Fruit fly (Drosophila melanogaster) whole organism, embryonic: Measurements from ENCODE around the gene HP1e.

Source experiments
- Abd-B ChIP-seq: fragments of 200-800 bp; sonication (Bioruptor generic); optimal IDR thresholded peaks from 2 replicates; lab custom pipeline; 2018; ENCODE audit warnings: missing biosample characterization, mild to moderate bottlenecking, missing genetic modification characterization, moderate library complexity
- Blimp-1 ChIP-seq: fragments of 200-800 bp; sonication (Bioruptor generic); optimal IDR thresholded peaks from 3 replicates; lab custom pipeline; 2018; ENCODE audit warnings: missing biosample characterization, missing genetic modification characterization, mild to moderate bottlenecking, moderate library complexity, missing genetic modification reagents
- CG10209 ChIP-seq: fragments of 200-800 bp; sonication (Bioruptor generic); optimal IDR thresholded peaks from 3 replicates; lab custom pipeline; 2017; ENCODE audit warnings: missing biosample characterization, mild to moderate bottlenecking, missing genetic modification characterization, missing genetic modification reagents
- CG11456 ChIP-seq: fragments of 200-800 bp; sonication (Bioruptor generic); IDR thresholded peaks from 3 replicates; pipeline ENCODE4 v1.3.6; 2022; ENCODE audit warnings: missing biosample characterization, missing genetic modification characterization
- CG11560 ChIP-seq: fragments of 200-800 bp; sonication (Bioruptor generic); IDR thresholded peaks from 3 replicates; pipeline ENCODE4 v1.3.6; 2022; ENCODE audit warnings: missing biosample characterization, missing genetic modification characterization
- CG12769 ChIP-seq: fragments of 200-800 bp; sonication (Bioruptor generic); optimal IDR thresholded peaks from 2 replicates; lab custom pipeline; 2019; ENCODE audit warnings: missing biosample characterization, mild to moderate bottlenecking, missing genetic modification characterization, moderate library complexity
- CG14710 ChIP-seq: fragments of 200-800 bp; sonication (Bioruptor generic); optimal IDR thresholded peaks from 3 replicates; lab custom pipeline; 2019; ENCODE audit warnings: missing biosample characterization, mild to moderate bottlenecking, missing genetic modification characterization, moderate library complexity
- CG15073 ChIP-seq: fragments of 200-800 bp; sonication (Bioruptor generic); optimal IDR thresholded peaks from 2 replicates; lab custom pipeline; 2016; ENCODE audit warnings: missing biosample characterization, missing genetic modification characterization
- CG18476 ChIP-seq: fragments of 200-800 bp; sonication (Bioruptor generic); optimal IDR thresholded peaks from 2 replicates; lab custom pipeline; 2016; ENCODE audit warnings: missing biosample characterization, mild to moderate bottlenecking, missing genetic modification characterization
- CG18619 ChIP-seq: fragments of 200-800 bp; sonication (Bioruptor generic); optimal IDR thresholded peaks from 3 replicates; lab custom pipeline; 2017; ENCODE audit warnings: missing biosample characterization, mild to moderate bottlenecking, missing genetic modification characterization
- CG33213 ChIP-seq: fragments of 200-800 bp; sonication (Bioruptor generic); optimal IDR thresholded peaks from 3 replicates; lab custom pipeline; 2016; ENCODE audit warnings: missing biosample characterization, missing genetic modification characterization
- CG9876 ChIP-seq: fragments of 200-800 bp; sonication (Bioruptor generic); optimal IDR thresholded peaks from 2 replicates; lab custom pipeline; 2016; ENCODE audit warnings: missing biosample characterization, missing genetic modification characterization
- Camta ChIP-seq: fragments of 200-800 bp; sonication (Bioruptor generic); optimal IDR thresholded peaks from 2 replicates; lab custom pipeline; 2016; ENCODE audit warnings: missing biosample characterization, missing genetic modification characterization
- Fer3 ChIP-seq: fragments of 200-800 bp; sonication (Bioruptor generic); optimal IDR thresholded peaks from 2 replicates; lab custom pipeline; 2018; ENCODE audit warnings: missing biosample characterization, mild to moderate bottlenecking, missing genetic modification characterization, moderate library complexity
- HLHmδ ChIP-seq: fragments of 200-800 bp; sonication (Bioruptor generic); optimal IDR thresholded peaks from 2 replicates; lab custom pipeline; 2018; ENCODE audit warnings: missing biosample characterization, mild to moderate bottlenecking, missing genetic modification characterization, moderate library complexity
- Hr78 ChIP-seq, 2 experiments: fragments of 200-800 bp in 1 of 2; fragments of >200 bp in 1 of 2; sonication (Bioruptor generic) in 1 of 2; optimal IDR thresholded peaks; 2 replicates each; lab custom pipeline; 2017 to 2019; ENCODE audit warnings: missing biosample characterization in 2 of 2, missing genetic modification characterization in 2 of 2, mild to moderate bottlenecking in 1 of 2, moderate library complexity in 1 of 2
- Lhr ChIP-seq: fragments of 200-800 bp; sonication (Bioruptor generic); optimal IDR thresholded peaks from 3 replicates; lab custom pipeline; 2017; ENCODE audit warnings: mild to moderate bottlenecking, missing biosample characterization, missing genetic modification reagents, missing genetic modification characterization
- Max ChIP-seq: fragments of 200-800 bp; sonication (Bioruptor generic); optimal IDR thresholded peaks from 2 replicates; lab custom pipeline; 2016; ENCODE audit warnings: missing biosample characterization, mild to moderate bottlenecking, missing genetic modification characterization
- Med ChIP-seq: fragments of 200-800 bp; sonication (Bioruptor generic); peaks from one replicate; lab custom pipeline; 2016; ENCODE audit warnings: missing biosample characterization, missing genetic modification characterization, mild to moderate bottlenecking, inconsistent platforms, moderate library complexity
- Ptx1 ChIP-seq: fragments of 200-800 bp; sonication (Bioruptor generic); IDR thresholded peaks from 2 replicates; pipeline ENCODE4 v1.3.6; 2022; ENCODE audit warnings: missing biosample characterization, missing genetic modification characterization
- Ravus ChIP-seq: fragments of 200-800 bp; sonication (Bioruptor generic); IDR thresholded peaks from 2 replicates; pipeline ENCODE4 v1.3.6; 2022; ENCODE audit warnings: missing biosample characterization, missing genetic modification characterization
- Sry-δ ChIP-seq: fragments of 200-800 bp; sonication (Bioruptor generic); optimal IDR thresholded peaks from 2 replicates; lab custom pipeline; 2016; ENCODE audit warnings: missing biosample characterization, missing genetic modification characterization
- Vsx1 ChIP-seq: fragments of 200-800 bp; sonication (Bioruptor generic); optimal IDR thresholded peaks from 2 replicates; lab custom pipeline; 2017; ENCODE audit warnings: missing biosample characterization, mild to moderate bottlenecking, missing genetic modification characterization, missing genetic modification reagents
- bab2 ChIP-seq: fragments of 200-800 bp; sonication (Bioruptor generic); optimal IDR thresholded peaks from 2 replicates; lab custom pipeline; 2016; ENCODE audit warnings: missing biosample characterization, missing genetic modification characterization
- chn ChIP-seq: fragments of 200-800 bp; sonication (Bioruptor generic); optimal IDR thresholded peaks from 2 replicates; lab custom pipeline; 2016; ENCODE audit warnings: missing biosample characterization, missing genetic modification characterization
- dimm ChIP-seq: fragments of 200-800 bp; sonication (Bioruptor generic); IDR thresholded peaks from 2 replicates; pipeline ENCODE4 v1.3.6; 2022; ENCODE audit warnings: missing biosample characterization, missing genetic modification characterization
- disco-r ChIP-seq: fragments of 200-800 bp; sonication (Bioruptor generic); optimal IDR thresholded peaks from 2 replicates; lab custom pipeline; 2016; ENCODE audit warnings: missing biosample characterization, missing genetic modification characterization
- dm ChIP-seq: fragments of 200-800 bp; sonication (Bioruptor generic); optimal IDR thresholded peaks from 3 replicates; lab custom pipeline; 2016; ENCODE audit warnings: missing biosample characterization, missing genetic modification characterization
- exex ChIP-seq: fragments of 200-800 bp; sonication (Bioruptor generic); optimal IDR thresholded peaks from 4 replicates; lab custom pipeline; 2018; ENCODE audit warnings: missing biosample characterization, mild to moderate bottlenecking, missing genetic modification characterization, moderate library complexity
- fd102C ChIP-seq: fragments of 200-800 bp; sonication (Bioruptor generic); optimal IDR thresholded peaks from 2 replicates; lab custom pipeline; 2018; ENCODE audit warnings: missing biosample characterization, mild to moderate bottlenecking, missing genetic modification characterization, moderate library complexity
- gcm2 ChIP-seq: fragments of 200-800 bp; sonication (Bioruptor generic); optimal IDR thresholded peaks from 2 replicates; lab custom pipeline; 2016; ENCODE audit warnings: missing biosample characterization, missing genetic modification characterization
- her ChIP-seq: fragments of 200-800 bp; sonication (Bioruptor generic); optimal IDR thresholded peaks from 2 replicates; lab custom pipeline; 2016; ENCODE audit warnings: missing biosample characterization, missing genetic modification characterization
- lov ChIP-seq, 2 experiments: fragments of 200-800 bp in 1 of 2; fragments of >200 bp in 1 of 2; sonication (Bioruptor generic) in 1 of 2; IDR thresholded peaks in 1 of 2; optimal IDR thresholded peaks in 1 of 2; 2 replicates in 1 of 2; 3 replicates in 1 of 2; pipeline versions ENCODE4 v1.3.6 to Lab custom; 2017 to 2022; ENCODE audit warnings: missing biosample characterization in 1 of 2, missing genetic modification characterization in 1 of 2
- maf-S ChIP-seq: fragments of 200-800 bp; sonication (Bioruptor generic); optimal IDR thresholded peaks from 2 replicates; lab custom pipeline; 2016; ENCODE audit warnings: missing biosample characterization, missing genetic modification characterization
- pb ChIP-seq: fragments of 200-800 bp; sonication (Bioruptor generic); optimal IDR thresholded peaks from 3 replicates; lab custom pipeline; 2016; ENCODE audit warnings: missing biosample characterization, missing genetic modification characterization
- pfk ChIP-seq: fragments of 200-800 bp; sonication (Bioruptor generic); optimal IDR thresholded peaks from 2 replicates; lab custom pipeline; 2018; ENCODE audit warnings: missing biosample characterization, mild to moderate bottlenecking, missing genetic modification characterization, moderate library complexity
- phol ChIP-seq: fragments of 200-800 bp; sonication (Bioruptor generic); optimal IDR thresholded peaks from 3 replicates; lab custom pipeline; 2018; ENCODE audit warnings: missing biosample characterization, mild to moderate bottlenecking, missing genetic modification characterization, moderate library complexity
- pita ChIP-seq: fragments of 200-800 bp; sonication (Bioruptor generic); optimal IDR thresholded peaks from 2 replicates; lab custom pipeline; 2017; ENCODE audit warnings: missing biosample characterization, mild to moderate bottlenecking, missing genetic modification characterization
- repo ChIP-seq: fragments of 200-800 bp; sonication (Bioruptor generic); optimal IDR thresholded peaks from 2 replicates; lab custom pipeline; 2016; ENCODE audit warnings: missing biosample characterization, missing genetic modification characterization
- schlank ChIP-seq: fragments of 200-800 bp; sonication (Bioruptor generic); optimal IDR thresholded peaks from 2 replicates; lab custom pipeline; 2018; ENCODE audit warnings: missing biosample characterization, mild to moderate bottlenecking, missing genetic modification characterization
- so ChIP-seq: fragments of 200-800 bp; sonication (Bioruptor generic); IDR thresholded peaks from 3 replicates; pipeline ENCODE4 v1.3.6; 2022; ENCODE audit warnings: missing biosample characterization, missing genetic modification characterization
- sr ChIP-seq: fragments of 200-800 bp; sonication (Bioruptor generic); IDR thresholded peaks from 3 replicates; pipeline ENCODE4 v1.3.6; 2022; ENCODE audit warnings: missing biosample characterization, missing genetic modification characterization
- stc ChIP-seq: fragments of 200-800 bp; sonication (Bioruptor generic); IDR thresholded peaks from 2 replicates; pipeline ENCODE4 v1.3.6; 2022; ENCODE audit warnings: missing biosample characterization, missing genetic modification characterization
- toy ChIP-seq: fragments of 200-800 bp; sonication (Bioruptor generic); IDR thresholded peaks from 2 replicates; pipeline ENCODE4 v1.3.6; 2022; ENCODE audit warnings: missing biosample characterization, missing genetic modification characterization
- unpg ChIP-seq: fragments of 200-800 bp; sonication (Bioruptor generic); optimal IDR thresholded peaks from 3 replicates; lab custom pipeline; 2018; ENCODE audit warnings: missing biosample characterization, mild to moderate bottlenecking, missing genetic modification characterization, moderate library complexity
- z ChIP-seq: fragments of 200-800 bp; sonication (Bioruptor generic); IDR thresholded peaks from 3 replicates; pipeline ENCODE4 v1.3.6; 2022; ENCODE audit warnings: missing biosample characterization, missing genetic modification characterization
- zen ChIP-seq: fragments of 200-800 bp; sonication (Bioruptor generic); optimal IDR thresholded peaks from 3 replicates; lab custom pipeline; 2018; ENCODE audit warnings: missing biosample characterization, mild to moderate bottlenecking, missing genetic modification characterization, moderate library complexity
- zfh1 ChIP-seq: fragments of 200-800 bp; sonication (Bioruptor generic); IDR thresholded peaks from 3 replicates; pipeline ENCODE4 v1.3.6; 2022; ENCODE audit warnings: missing biosample characterization, missing genetic modification characterization

The HP1e gene

DNA sequence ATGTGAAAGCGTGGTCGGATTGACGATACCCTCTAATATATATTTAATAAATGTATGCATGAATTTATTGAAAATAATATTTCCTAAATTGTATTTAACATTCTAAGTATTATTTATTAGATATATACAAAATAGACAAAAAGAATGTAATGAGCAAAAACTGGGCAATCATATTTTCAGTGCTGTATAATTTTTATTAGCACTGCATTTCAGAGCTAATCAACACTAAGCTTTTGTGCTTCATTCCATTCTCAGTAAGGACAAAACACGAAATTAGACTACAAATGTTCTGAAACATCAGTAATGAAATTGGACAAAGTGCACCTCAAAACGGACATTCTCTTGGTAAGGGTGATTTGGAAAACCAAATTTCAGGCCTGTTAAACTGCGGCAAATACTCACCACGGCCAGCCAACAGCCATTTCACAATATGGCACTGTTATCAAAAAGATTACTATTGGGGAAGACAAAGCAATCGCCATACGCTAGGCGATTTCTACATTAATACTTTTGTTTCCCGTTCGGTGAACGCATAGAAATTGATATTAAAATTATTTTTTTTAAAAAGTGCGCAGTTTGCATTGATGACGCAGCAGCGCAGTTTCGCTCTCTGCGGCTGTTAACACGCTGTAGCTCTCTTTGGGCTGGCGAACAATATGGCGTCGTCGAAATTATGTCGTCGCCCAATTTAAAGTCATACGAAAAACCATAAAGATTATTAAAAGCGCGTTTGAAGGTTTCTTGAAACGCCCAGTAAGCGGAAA is 19.0 kb downstream of the HP1e start (continued):
- TF ChIP-seq Camta (GFP tag; lab: Kevin White, UChicago), result peak; percentile 51
- peak; percentile 49 for TF ChIP-seq Ravus (GFP tag; lab: Robert Waterston, UW)
- TF ChIP-seq dimm, result no peak; the same call in 1 of the 2 replicates
- TF ChIP-seq Med (GFP tag; lab: Kevin White, UChicago), result peak; percentile 95
- TF ChIP-seq zfh1, result peak; percentile 77; the same call in 2 of the 3 replicates
- peak; percentile 10 for TF ChIP-seq Sry-δ
- TF ChIP-seq pfk (GFP tag; lab: Kevin White, UChicago), result no peak
- TF ChIP-seq gcm2, result no peak
- peak; percentile 80 for TF ChIP-seq schlank (tag; lab: Kevin White, UChicago)
- TF ChIP-seq CG10209 (GFP tag; lab: Kevin White, UChicago), result peak; percentile 93
- no peak for TF ChIP-seq pb (GFP tag; lab: Kevin White, UChicago)
- TF ChIP-seq CG14710, result peak; percentile 91
- TF ChIP-seq Fer3 (tag; lab: Kevin White, UChicago), result peak; percentile 79
- TF ChIP-seq Blimp-1 (GFP tag; lab: Kevin White, UChicago), result peak; percentile 83
- peak; percentile 29 for TF ChIP-seq fd102C (GFP tag; lab: Kevin White, UChicago)
- peak; percentile 85 for TF ChIP-seq unpg
- peak; percentile 70 for TF ChIP-seq maf-S
- TF ChIP-seq chn (GFP tag; lab: Kevin White, UChicago), result peak; percentile 72
- peak; percentile 59 for TF ChIP-seq Lhr (GFP tag; lab: Kevin White, UChicago)
- TF ChIP-seq Abd-B, result peak; percentile 73
- peak in 1 of 2 experiments; percentile 69 for TF ChIP-seq Hr78 (GFP tag; optimal IDR thresholded peaks at IDR 0.05; lab: Kevin White, UChicago)
- peak; percentile 61 for TF ChIP-seq repo (GFP tag; lab: Kevin White, UChicago)
- peak; percentile 74 for TF ChIP-seq her (GFP tag; lab: Kevin White, UChicago)
- TF ChIP-seq CG18476 (GFP tag; lab: Kevin White, UChicago), result peak; percentile 71
- TF ChIP-seq so, result peak; percentile 57; the same call in 1 of the 3 replicates
- TF ChIP-seq CG18619 (GFP tag; lab: Kevin White, UChicago), result peak; percentile 92
- peak; percentile 86 for TF ChIP-seq stc
- TF ChIP-seq dm (GFP tag; lab: Kevin White, UChicago), result peak; percentile 53
- no peak for TF ChIP-seq lov (optimal IDR thresholded peaks at IDR 0.05; lab: Kevin White, UChicago)
- peak; percentile 76; the same call in 2 of the 3 replicates for TF ChIP-seq lov (GFP tag; IDR thresholded peaks at IDR 0.05; lab: Robert Waterston, UW)
- TF ChIP-seq exex (tag; lab: Kevin White, UChicago), result peak; percentile 65
- TF ChIP-seq CG11456, result peak; percentile 81
- no peak for TF ChIP-seq sr (GFP tag; lab: Robert Waterston, UW)
- TF ChIP-seq disco-r (GFP tag; lab: Kevin White, UChicago), result peak; percentile 19
- peak; percentile 49 for TF ChIP-seq bab2 (GFP tag; lab: Kevin White, UChicago)
- TF ChIP-seq CG33213 (GFP tag; lab: Kevin White, UChicago), result peak; percentile 31
- TF ChIP-seq zen (tag; lab: Kevin White, UChicago), result peak; percentile 81
- peak; percentile 83 for TF ChIP-seq Max (GFP tag; lab: Kevin White, UChicago)
- no peak for TF ChIP-seq HLHmδ (GFP tag; lab: Kevin White, UChicago)
- TF ChIP-seq CG12769, result peak; percentile 78
- no peak; the same call in 2 of the 3 replicates for TF ChIP-seq z
- TF ChIP-seq toy, result 0 out of 2 replicates have a peak, but pooled peaks have one; percentile 65
- TF ChIP-seq CG15073, result peak; percentile 35
- no peak for TF ChIP-seq pita
- TF ChIP-seq Vsx1, result peak; percentile 80
- no peak for TF ChIP-seq CG11560
- peak; percentile 46 for TF ChIP-seq CG9876 (GFP tag; lab: Kevin White, UChicago)
- peak; percentile 88 for TF ChIP-seq phol (tag; lab: Kevin White, UChicago)
- TF ChIP-seq Ptx1 (GFP tag; lab: Robert Waterston, UW), result peak; percentile 84
